Fruit fly (Drosophila melanogaster) whole organism, embryonic: ENCODE results near the gene CG15143.

Source experiments
- Bgb ChIP-seq: fragments of 200-800 bp; sonication (Bioruptor generic); IDR thresholded peaks from 2 replicates; pipeline ENCODE4 v1.3.6; 2022; ENCODE audit warnings: missing biosample characterization, missing genetic modification characterization; ENCODE audit not compliant: partially characterized antibody
- CG10431 ChIP-seq: fragments of 200-800 bp; sonication (Bioruptor generic); optimal IDR thresholded peaks from 3 replicates; lab custom pipeline; 2018; ENCODE audit warnings: missing biosample characterization, mild to moderate bottlenecking, missing genetic modification characterization
- CG12071 ChIP-seq: fragments of 200-800 bp; sonication (Bioruptor generic); optimal IDR thresholded peaks from 3 replicates; lab custom pipeline; 2018; ENCODE audit warnings: missing biosample characterization, mild to moderate bottlenecking, missing genetic modification characterization
- CG14710 ChIP-seq: fragments of 200-800 bp; sonication (Bioruptor generic); optimal IDR thresholded peaks from 3 replicates; lab custom pipeline; 2019; ENCODE audit warnings: missing biosample characterization, mild to moderate bottlenecking, missing genetic modification characterization, moderate library complexity
- CG15514 ChIP-seq: fragments of 200-800 bp; sonication (Bioruptor generic); optimal IDR thresholded peaks from 3 replicates; lab custom pipeline; 2017; ENCODE audit warnings: missing biosample characterization, missing genetic modification characterization, mild to moderate bottlenecking, moderate library complexity, missing genetic modification reagents
- CG1602 ChIP-seq: fragments of 200-800 bp; sonication (Bioruptor generic); optimal IDR thresholded peaks from 3 replicates; lab custom pipeline; 2016; ENCODE audit warnings: missing biosample characterization, missing genetic modification characterization
- CG1603 ChIP-seq: fragments of 200-800 bp; sonication (Bioruptor generic); optimal IDR thresholded peaks from 2 replicates; lab custom pipeline; 2019; ENCODE audit warnings: missing biosample characterization, mild to moderate bottlenecking, missing genetic modification characterization, moderate library complexity
- CG18262 ChIP-seq: fragments of 200-800 bp; optimal IDR thresholded peaks from 3 replicates; lab custom pipeline; 2019; ENCODE audit warnings: missing biosample characterization, mild to moderate bottlenecking, missing genetic modification characterization, moderate library complexity
- CG31365 ChIP-seq: fragments of 200-800 bp; sonication (Bioruptor generic); optimal IDR thresholded peaks from 2 replicates; lab custom pipeline; 2018; ENCODE audit warnings: missing biosample characterization, mild to moderate bottlenecking, missing genetic modification characterization
- CG3163 ChIP-seq: fragments of 200-800 bp; sonication (Bioruptor generic); optimal IDR thresholded peaks from 3 replicates; lab custom pipeline; 2016; ENCODE audit warnings: missing biosample characterization, missing genetic modification characterization
- CG32772 ChIP-seq: fragments of 200-800 bp; sonication (Bioruptor generic); IDR thresholded peaks from 2 replicates; pipeline ENCODE4 v1.3.6; 2022; ENCODE audit warnings: missing biosample characterization, missing genetic modification characterization
- CG4424 ChIP-seq: fragments of 200-800 bp; sonication (Bioruptor generic); optimal IDR thresholded peaks from 3 replicates; lab custom pipeline; 2016; ENCODE audit warnings: missing biosample characterization, missing genetic modification characterization
- CG5180 ChIP-seq: fragments of 200-800 bp; sonication (Bioruptor generic); optimal IDR thresholded peaks from 3 replicates; lab custom pipeline; 2017; ENCODE audit warnings: missing biosample characterization, missing genetic modification characterization, mild to moderate bottlenecking, moderate library complexity, missing genetic modification reagents
- CG6272 ChIP-seq: fragments of 200-800 bp; sonication (Bioruptor generic); IDR thresholded peaks from 2 replicates; pipeline ENCODE4 v1.3.6; 2022; ENCODE audit warnings: missing biosample characterization, missing genetic modification characterization
- CG7372 ChIP-seq: fragments of 200-800 bp; sonication (Bioruptor generic); IDR thresholded peaks from 2 replicates; pipeline ENCODE4 v1.3.6; 2022; ENCODE audit warnings: missing biosample characterization, missing genetic modification characterization
- CG7745 ChIP-seq: fragments of 200-800 bp; sonication (Bioruptor generic); optimal IDR thresholded peaks from 2 replicates; lab custom pipeline; 2018; ENCODE audit warnings: missing biosample characterization, mild to moderate bottlenecking, missing genetic modification characterization, moderate library complexity
- CG7786 ChIP-seq: fragments of 200-800 bp; sonication (Bioruptor generic); optimal IDR thresholded peaks from 2 replicates; lab custom pipeline; 2016; ENCODE audit warnings: missing biosample characterization, missing genetic modification characterization
- CG8089 ChIP-seq: fragments of 200-800 bp; sonication (Bioruptor generic); optimal IDR thresholded peaks from 3 replicates; lab custom pipeline; 2016; ENCODE audit warnings: missing biosample characterization, missing genetic modification characterization
- CTCF ChIP-seq: fragments of 200-800 bp; sonication (Bioruptor generic); optimal IDR thresholded peaks from 2 replicates; lab custom pipeline; 2017; ENCODE audit warnings: missing biosample characterization, mild to moderate bottlenecking, missing genetic modification characterization, moderate library complexity
- D19B ChIP-seq: fragments of 200-800 bp; sonication (Bioruptor generic); optimal IDR thresholded peaks from 2 replicates; lab custom pipeline; 2017; ENCODE audit warnings: missing biosample characterization, mild to moderate bottlenecking, missing genetic modification characterization
- Dfd ChIP-seq, 2 experiments: fragments of >200 bp; optimal IDR thresholded peaks; 2 replicates each; lab custom pipeline; 2017; ENCODE audit warnings: missing biosample characterization in 2 of 2, missing genetic modification characterization in 2 of 2
- Doc2 ChIP-seq: fragments of 200-800 bp; sonication (Bioruptor generic); IDR thresholded peaks from 2 replicates; pipeline ENCODE4 v1.3.6; 2022; ENCODE audit warnings: missing biosample characterization, missing genetic modification characterization
- HmgD ChIP-seq: fragments of 200-800 bp; sonication (Bioruptor generic); optimal IDR thresholded peaks from 3 replicates; lab custom pipeline; 2016; ENCODE audit warnings: missing biosample characterization, missing genetic modification characterization
- Hr78 ChIP-seq, 2 experiments: fragments of 200-800 bp in 1 of 2; fragments of >200 bp in 1 of 2; sonication (Bioruptor generic) in 1 of 2; optimal IDR thresholded peaks; 2 replicates each; lab custom pipeline; 2017 to 2019; ENCODE audit warnings: missing biosample characterization in 2 of 2, missing genetic modification characterization in 2 of 2, mild to moderate bottlenecking in 1 of 2, moderate library complexity in 1 of 2
- Hsf ChIP-seq: fragments of 200-800 bp; sonication (Bioruptor generic); optimal IDR thresholded peaks from 3 replicates; lab custom pipeline; 2016; ENCODE audit warnings: missing biosample characterization, missing genetic modification characterization
- NC2α ChIP-seq: fragments of 200-800 bp; sonication (Bioruptor generic); optimal IDR thresholded peaks from 2 replicates; lab custom pipeline; 2016; ENCODE audit warnings: missing biosample characterization, missing genetic modification characterization
- NC2β ChIP-seq: fragments of 200-800 bp; sonication (Bioruptor generic); optimal IDR thresholded peaks from 2 replicates; lab custom pipeline; 2016; ENCODE audit warnings: missing biosample characterization, missing genetic modification characterization
- Poxn ChIP-seq: fragments of 200-800 bp; sonication (Bioruptor generic); IDR thresholded peaks from 2 replicates; pipeline ENCODE4 v1.3.6; 2022; ENCODE audit warnings: missing biosample characterization, missing genetic modification characterization
- Ptx1 ChIP-seq: fragments of 200-800 bp; sonication (Bioruptor generic); IDR thresholded peaks from 2 replicates; pipeline ENCODE4 v1.3.6; 2022; ENCODE audit warnings: missing biosample characterization, missing genetic modification characterization
- YL-1 ChIP-seq: fragments of 200-800 bp; sonication (Bioruptor generic); optimal IDR thresholded peaks from 3 replicates; lab custom pipeline; 2017; ENCODE audit warnings: missing biosample characterization, mild to moderate bottlenecking, missing genetic modification characterization
- cas ChIP-seq: fragments of 200-800 bp; sonication (Bioruptor generic); IDR thresholded peaks from 2 replicates; pipeline ENCODE4 v1.3.6; 2022; ENCODE audit warnings: missing biosample characterization, missing genetic modification characterization
- cg ChIP-seq: fragments of 200-800 bp; sonication (Bioruptor generic); optimal IDR thresholded peaks from 3 replicates; lab custom pipeline; 2019; ENCODE audit warnings: missing biosample characterization, mild to moderate bottlenecking, missing genetic modification characterization, moderate library complexity
- croc ChIP-seq: fragments of 200-800 bp; sonication (Bioruptor generic); conservative IDR thresholded peaks from 3 replicates; pipeline ENCODE4 v1.3.6; 2022; ENCODE audit warnings: missing biosample characterization, missing genetic modification characterization
- ems ChIP-seq: fragments of 200-800 bp; sonication (Bioruptor generic); optimal IDR thresholded peaks from 3 replicates; lab custom pipeline; 2016; ENCODE audit warnings: missing biosample characterization, missing genetic modification characterization
- fd102C ChIP-seq: fragments of 200-800 bp; sonication (Bioruptor generic); optimal IDR thresholded peaks from 2 replicates; lab custom pipeline; 2018; ENCODE audit warnings: missing biosample characterization, mild to moderate bottlenecking, missing genetic modification characterization, moderate library complexity
- ftz-f1 ChIP-seq: fragments of 200-800 bp; sonication (Bioruptor generic); optimal IDR thresholded peaks from 2 replicates; lab custom pipeline; 2016; ENCODE audit warnings: missing biosample characterization, missing genetic modification characterization
- jumu ChIP-seq: fragments of 200-800 bp; sonication (Bioruptor generic); optimal IDR thresholded peaks from 3 replicates; lab custom pipeline; 2016; ENCODE audit warnings: missing biosample characterization, missing genetic modification characterization
- lbe ChIP-seq: fragments of 200-800 bp; sonication (Bioruptor generic); optimal IDR thresholded peaks from 2 replicates; lab custom pipeline; 2016; ENCODE audit warnings: missing biosample characterization, mild to moderate bottlenecking, missing genetic modification characterization
- luna ChIP-seq: fragments of 200-800 bp; sonication (Bioruptor generic); optimal IDR thresholded peaks from 2 replicates; lab custom pipeline; 2016; ENCODE audit warnings: missing biosample characterization, missing genetic modification characterization
- p53 ChIP-seq: fragments of 200-800 bp; sonication (Bioruptor generic); optimal IDR thresholded peaks from 2 replicates; lab custom pipeline; 2016; ENCODE audit warnings: missing biosample characterization, missing genetic modification characterization
- pnt ChIP-seq: fragments of 200-800 bp; sonication (Bioruptor generic); optimal IDR thresholded peaks from 3 replicates; lab custom pipeline; 2016; ENCODE audit warnings: missing biosample characterization, missing genetic modification characterization
- prd ChIP-seq, 3 experiments: fragments of >200 bp in 2 of 3; fragments of 200-800 bp in 1 of 3; sonication (Bioruptor generic) in 1 of 3; optimal IDR thresholded peaks in 2 of 3; IDR thresholded peaks in 1 of 3; 2 replicates in 2 of 3; 3 replicates in 1 of 3; pipeline versions ENCODE4 v1.3.6 to Lab custom; 2017 to 2022; ENCODE audit warnings: missing biosample characterization in 1 of 3, missing genetic modification characterization in 1 of 3
- ranshi ChIP-seq: fragments of 200-800 bp; sonication (Bioruptor generic); IDR thresholded peaks from 2 replicates; pipeline ENCODE4 v1.3.6; 2022; ENCODE audit warnings: missing biosample characterization, missing genetic modification characterization
- row ChIP-seq: fragments of 200-800 bp; sonication (Bioruptor generic); IDR thresholded peaks from 3 replicates; pipeline ENCODE4 v1.3.6; 2022; ENCODE audit warnings: missing biosample characterization, missing genetic modification characterization
- sisA ChIP-seq: fragments of 200-800 bp; sonication (Bioruptor generic); IDR thresholded peaks from 2 replicates; pipeline ENCODE4 v1.3.6; 2022; ENCODE audit warnings: missing biosample characterization, missing genetic modification characterization
- zen ChIP-seq: fragments of 200-800 bp; sonication (Bioruptor generic); optimal IDR thresholded peaks from 3 replicates; lab custom pipeline; 2018; ENCODE audit warnings: missing biosample characterization, mild to moderate bottlenecking, missing genetic modification characterization, moderate library complexity
- zf30C ChIP-seq: fragments of 200-800 bp; sonication (Bioruptor generic); optimal IDR thresholded peaks from 3 replicates; lab custom pipeline; 2018; ENCODE audit warnings: missing biosample characterization, mild to moderate bottlenecking, missing genetic modification characterization
- zfh1 ChIP-seq: fragments of 200-800 bp; sonication (Bioruptor generic); IDR thresholded peaks from 3 replicates; pipeline ENCODE4 v1.3.6; 2022; ENCODE audit warnings: missing biosample characterization, missing genetic modification characterization

Gene CG15143

dm6 chr2L:17497108-17497507 lies 27.2 kb downstream of the CG15143 start, which contains the start of gene qua (continued):
- TF ChIP-seq CG7786 (GFP tag; lab: Kevin White, UChicago) (no peak), ranshi (GFP tag; lab: Robert Waterston, UW) (no peak), zen (tag; lab: Kevin White, UChicago) (peak; percentile 10), sisA (GFP tag; lab: Robert Waterston, UW) (no peak), fd102C (GFP tag; lab: Kevin White, UChicago) (no peak), CG18262 (tag; lab: Kevin White, UChicago) (peak; percentile 30), row (GFP tag; lab: Robert Waterston, UW) (0 out of 3 replicates have a peak, but pooled peaks have one; percentile 20), luna (no peak), CTCF (GFP tag; lab: Kevin White, UChicago) (no peak), lbe (GFP tag; lab: Kevin White, UChicago) (no peak), Ptx1 (GFP tag; lab: Robert Waterston, UW) (no peak), p53 (GFP tag; lab: Kevin White, UChicago) (no peak), CG6272 (GFP tag; lab: Robert Waterston, UW) (no peak), CG10431 (peak; percentile 31), cas (GFP tag; lab: Robert Waterston, UW) (no peak), CG5180 (GFP tag; lab: Kevin White, UChicago) (no peak), zf30C (no peak), Poxn (no peak), Bgb (GFP tag; lab: Robert Waterston, UW) (no peak), ftz-f1 (GFP tag; lab: Kevin White, UChicago) (no peak), ems (GFP tag; lab: Kevin White, UChicago) (no peak), Dfd (GFP tag; optimal IDR thresholded peaks at IDR 0.05; lab: Kevin White, UChicago) (no peak), croc (GFP tag; lab: Robert Waterston, UW) (no peak), D19B (GFP tag; lab: Kevin White, UChicago) (peak; percentile 33), CG12071 (no peak), NC2β (no peak), CG32772 (GFP tag; lab: Robert Waterston, UW) (no peak), CG7745 (tag; lab: Kevin White, UChicago) (no peak), Hr78 (GFP tag; optimal IDR thresholded peaks at IDR 0.05; lab: Kevin White, UChicago) (peak in 1 of 2 experiments; percentile 74), jumu (GFP tag; lab: Kevin White, UChicago) (no peak), CG3163 (GFP tag; lab: Kevin White, UChicago) (no peak), CG31365 (tag; lab: Kevin White, UChicago) (no peak), NC2α (no peak), CG7372 (GFP tag; lab: Robert Waterston, UW) (no peak), CG15514 (GFP tag; lab: Kevin White, UChicago) (no peak), cg (GFP tag; lab: Kevin White, UChicago) (peak; percentile 43), zfh1 (GFP tag; lab: Robert Waterston, UW) (no peak), Doc2 (GFP tag; lab: Robert Waterston, UW) (no peak), CG1603 (tag; lab: Kevin White, UChicago) (peak; percentile 5), Hsf (GFP tag; lab: Kevin White, UChicago) (no peak), CG1602 (GFP tag; lab: Kevin White, UChicago) (no peak), CG8089 (no peak), YL-1 (GFP tag; lab: Kevin White, UChicago) (no peak), CG4424 (GFP tag; lab: Kevin White, UChicago) (no peak), HmgD (GFP tag; lab: Kevin White, UChicago) (no peak), pnt (no peak), CG14710 (tag; lab: Kevin White, UChicago) (peak; percentile 3), prd (optimal IDR thresholded peaks at IDR 0.05; lab: Kevin White, UChicago) (no peak), prd (GFP tag; IDR thresholded peaks at IDR 0.05; lab: Robert Waterston, UW) (peak; percentile 4; the same call in 1 of the 3 replicates)
